Fruit fly (Drosophila melanogaster) whole organism, adult: ENCODE measurements around the gene CG43407.

Experiments used
- CG11617 ChIP-seq: fragments of 200-800 bp; sonication (Bioruptor generic); optimal IDR thresholded peaks from 2 replicates; lab custom pipeline; 2017; ENCODE audit warnings: mild to moderate bottlenecking, missing biosample characterization, missing genetic modification reagents, missing genetic modification characterization
- CG12768 ChIP-seq: fragments of 200-800 bp; sonication (Bioruptor generic); optimal IDR thresholded peaks from 2 replicates; lab custom pipeline; 2017; ENCODE audit warnings: missing biosample characterization, missing genetic modification characterization, mild to moderate bottlenecking, moderate library complexity, missing genetic modification reagents
- CG14711 ChIP-seq: fragments of 200-800 bp; sonication (Bioruptor generic); optimal IDR thresholded peaks from 2 replicates; lab custom pipeline; 2018; ENCODE audit warnings: missing biosample characterization, mild to moderate bottlenecking, missing genetic modification characterization, moderate library complexity
- CG1620 ChIP-seq: fragments of 200-800 bp; sonication (Bioruptor generic); optimal IDR thresholded peaks from 2 replicates; lab custom pipeline; 2016; ENCODE audit warnings: missing biosample characterization, missing genetic modification characterization
- CG33017 ChIP-seq: fragments of 200-800 bp; sonication (Bioruptor generic); optimal IDR thresholded peaks from 2 replicates; lab custom pipeline; 2018; ENCODE audit warnings: missing biosample characterization, mild to moderate bottlenecking, missing genetic modification characterization, moderate library complexity
- CG5204 ChIP-seq: fragments of 200-800 bp; sonication (Bioruptor generic); optimal IDR thresholded peaks from 2 replicates; lab custom pipeline; 2016; ENCODE audit warnings: missing biosample characterization, missing genetic modification characterization
- CG7045 ChIP-seq: fragments of 200-800 bp; sonication (Bioruptor generic); optimal IDR thresholded peaks from 2 replicates; lab custom pipeline; 2017; ENCODE audit warnings: missing biosample characterization, mild to moderate bottlenecking, missing genetic modification characterization
- CG7101 ChIP-seq: fragments of 200-800 bp; sonication (Bioruptor generic); optimal IDR thresholded peaks from 2 replicates; lab custom pipeline; 2018; ENCODE audit warnings: missing biosample characterization, mild to moderate bottlenecking, missing genetic modification characterization, moderate library complexity
- Clk ChIP-seq: fragments of 200-800 bp; sonication (Bioruptor generic); optimal IDR thresholded peaks from 2 replicates; lab custom pipeline; 2017; ENCODE audit warnings: missing biosample characterization, missing genetic modification characterization
- Hr96 ChIP-seq: fragments of 200-800 bp; sonication (Bioruptor generic); optimal IDR thresholded peaks from 2 replicates; lab custom pipeline; 2016; ENCODE audit warnings: missing biosample characterization, missing genetic modification characterization
- Mnt ChIP-seq: fragments of 200-800 bp; sonication (Bioruptor generic); optimal IDR thresholded peaks from 2 replicates; lab custom pipeline; 2016; ENCODE audit warnings: missing biosample characterization, mild to moderate bottlenecking, missing genetic modification characterization
- bab1 ChIP-seq: fragments of 200-800 bp; sonication (Bioruptor generic); optimal IDR thresholded peaks from 3 replicates; lab custom pipeline; 2019; ENCODE audit warnings: missing biosample characterization, mild to moderate bottlenecking, missing genetic modification characterization, moderate library complexity
- cic ChIP-seq: fragments of 200-800 bp; sonication (Bioruptor generic); optimal IDR thresholded peaks from 2 replicates; lab custom pipeline; 2017; ENCODE audit warnings: missing biosample characterization, mild to moderate bottlenecking, missing genetic modification characterization, moderate library complexity
- cnc ChIP-seq, 2 experiments: fragments of >200 bp; optimal IDR thresholded peaks; 2 replicates each; lab custom pipeline; 2017
- kay ChIP-seq: fragments of 200-800 bp; sonication (Bioruptor generic); peaks from one replicate; lab custom pipeline; 2016; ENCODE audit warnings: missing biosample characterization, missing genetic modification characterization, borderline replicate concordance
- ovo ChIP-seq: fragments of 200-800 bp; sonication (Bioruptor generic); optimal IDR thresholded peaks from 2 replicates; lab custom pipeline; 2016; ENCODE audit warnings: missing biosample characterization, missing genetic modification characterization
- pad ChIP-seq: fragments of 200-800 bp; sonication (Bioruptor generic); optimal IDR thresholded peaks from 3 replicates; lab custom pipeline; 2017; ENCODE audit warnings: missing biosample characterization, missing genetic modification characterization, mild to moderate bottlenecking, moderate library complexity, missing genetic modification reagents
- tj ChIP-seq: fragments of 200-800 bp; sonication (Bioruptor generic); optimal IDR thresholded peaks from 3 replicates; lab custom pipeline; 2017; ENCODE audit warnings: missing biosample characterization, mild to moderate bottlenecking, missing genetic modification characterization, moderate library complexity
- toe ChIP-seq: fragments of 200-800 bp; sonication (Bioruptor generic); optimal IDR thresholded peaks from 2 replicates; lab custom pipeline; 2016; ENCODE audit warnings: missing biosample characterization, missing genetic modification characterization

The CG43407 gene

DNA sequence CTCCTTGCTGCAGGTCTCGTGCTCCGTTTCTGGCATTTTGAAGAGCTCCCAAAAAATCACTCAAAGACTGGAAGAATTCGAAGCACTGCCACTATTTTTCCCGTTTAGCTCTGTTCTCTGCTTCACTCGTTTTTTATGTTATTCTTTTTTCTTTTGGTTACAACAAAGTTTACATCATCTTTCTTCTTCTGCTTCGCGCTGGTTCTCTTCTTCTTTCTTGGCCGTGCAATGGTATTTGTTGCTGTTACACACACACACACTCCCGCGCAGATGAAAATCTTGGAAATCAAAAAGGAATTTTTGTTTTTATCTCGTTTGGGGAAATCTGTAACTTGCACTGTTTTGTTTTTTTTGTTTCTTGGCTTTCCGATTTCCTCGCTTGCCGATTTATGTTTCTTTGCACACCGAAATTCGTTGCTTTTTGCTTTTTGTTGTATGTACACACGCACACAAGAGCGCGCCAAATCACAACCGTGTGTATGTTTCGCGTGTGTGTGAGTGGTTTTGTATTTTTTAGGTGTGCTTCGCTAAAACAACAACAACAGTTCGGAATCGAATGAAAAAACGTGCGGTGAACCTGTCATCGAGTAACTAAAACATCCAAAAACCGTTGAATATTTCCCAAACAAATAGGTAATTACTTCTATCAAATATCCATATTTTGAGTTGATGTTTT is 32.6 kb upstream of the CG43407 start:
- TF ChIP-seq Mnt (no peak), cic (GFP tag; lab: Kevin White, UChicago) (peak; percentile 41)

DNA sequence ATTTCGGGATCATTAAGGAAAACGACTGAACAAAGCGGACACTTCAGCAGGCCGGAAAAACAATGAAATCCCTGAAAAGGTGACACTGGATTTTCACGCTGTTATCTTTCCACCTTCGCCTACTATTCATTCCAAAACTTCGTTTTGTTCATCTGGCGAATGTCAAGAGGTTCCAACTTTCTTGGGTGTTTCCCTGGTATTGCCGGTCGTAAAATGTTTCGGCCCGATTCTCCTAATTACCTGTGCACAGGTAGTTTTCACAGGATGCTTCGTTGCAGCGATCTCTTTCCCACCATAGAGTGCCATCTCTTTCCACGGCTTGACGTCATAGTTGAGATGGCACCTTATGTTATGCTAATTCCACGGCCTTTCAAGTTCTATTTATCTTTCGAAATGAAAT is 29.9 kb upstream of the CG43407 start:
- TF ChIP-seq ovo (GFP tag; lab: Kevin White, UChicago) (no peak), Hr96 (GFP tag; lab: Kevin White, UChicago) (no peak)

DNA sequence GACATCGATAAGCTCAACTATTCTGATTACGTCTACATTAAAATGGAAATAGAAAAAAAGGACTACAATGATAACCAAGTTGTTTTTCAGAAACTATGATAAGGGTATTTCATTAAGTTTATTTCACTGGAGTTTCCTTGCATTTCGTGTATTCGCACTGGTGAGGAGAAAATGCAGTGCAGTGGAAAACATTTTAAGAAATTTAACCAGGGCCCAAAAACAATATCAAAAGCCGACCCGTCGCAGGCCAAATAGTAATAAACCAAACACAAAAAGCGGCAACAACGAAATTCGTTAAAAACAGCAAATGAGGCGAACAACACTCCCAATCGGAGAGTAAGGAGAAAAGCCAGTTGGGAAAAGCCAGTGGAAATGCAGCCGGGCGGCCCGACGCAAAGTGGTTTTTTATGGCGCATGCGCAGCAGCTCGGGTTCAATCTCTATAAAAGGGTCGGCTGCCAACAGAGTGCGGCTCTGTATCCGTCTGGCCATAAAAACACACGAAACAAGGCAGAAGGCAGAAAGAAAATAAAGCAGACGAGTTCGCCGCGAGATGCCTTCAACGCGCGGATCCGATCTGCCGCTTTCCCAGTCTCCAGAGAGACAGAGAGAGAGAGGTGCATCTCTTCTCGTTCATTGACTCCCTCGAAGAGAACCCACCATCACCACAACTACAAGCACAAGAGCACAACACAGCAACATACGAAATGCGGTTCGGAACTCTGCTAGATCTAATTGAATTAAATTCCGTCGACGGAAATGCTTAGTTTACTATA is 27.9 kb upstream of the CG43407 start:
- TF ChIP-seq Clk (GFP tag; lab: Kevin White, UChicago) (no peak), toe (GFP tag; lab: Kevin White, UChicago) (no peak), CG7045 (GFP tag; lab: Kevin White, UChicago) (no peak), bab1 (GFP tag; lab: Kevin White, UChicago) (no peak), CG14711 (tag; lab: Kevin White, UChicago) (no peak), CG5204 (GFP tag; lab: Kevin White, UChicago) (no peak), CG11617 (GFP tag; lab: Kevin White, UChicago) (no peak), kay (GFP tag; lab: Kevin White, UChicago) (no peak), cic (GFP tag; lab: Kevin White, UChicago) (no peak)

DNA sequence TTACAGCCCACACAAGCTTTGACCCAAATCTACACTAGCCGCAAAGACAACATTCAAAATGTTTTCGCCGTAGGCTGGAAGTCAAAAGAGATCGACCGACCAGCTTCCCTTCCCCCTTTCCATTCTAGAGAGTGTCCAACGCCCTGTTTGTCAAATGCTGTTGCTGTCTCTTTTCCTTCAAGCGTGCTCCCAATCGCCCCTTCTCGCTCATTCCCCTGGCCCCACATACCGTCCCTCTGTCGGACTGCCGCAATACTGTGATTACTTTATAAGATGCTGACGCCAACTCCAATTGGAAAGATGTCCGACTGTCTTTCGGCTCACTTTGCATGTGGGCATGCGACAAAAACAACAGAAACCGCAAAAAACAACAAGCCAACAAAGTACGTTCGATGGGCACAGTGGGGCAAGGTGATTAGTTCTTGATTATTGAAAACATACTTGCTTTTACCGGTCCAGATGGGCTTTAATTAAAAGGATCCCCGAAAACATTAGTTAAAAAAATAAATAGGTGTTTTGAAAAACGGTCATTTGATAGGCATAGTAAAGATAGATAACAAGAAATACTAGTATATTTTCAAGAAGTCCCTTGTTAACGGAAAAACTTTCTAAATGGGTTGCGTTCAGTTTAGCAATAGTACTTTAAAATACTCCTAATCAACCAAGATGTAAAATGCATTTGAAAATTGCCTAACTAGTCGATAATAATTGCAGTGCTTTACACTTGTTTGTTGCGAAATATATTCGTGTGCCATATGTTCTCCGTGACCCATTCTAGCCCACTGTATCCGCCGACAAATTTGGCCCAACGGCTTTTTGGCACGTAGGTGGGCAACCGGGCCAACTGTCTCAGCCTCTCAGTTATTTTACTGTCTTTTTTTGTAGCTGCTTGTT is 26.9 kb upstream of the CG43407 start:
- TF ChIP-seq CG12768 (no peak), Clk (GFP tag; lab: Kevin White, UChicago) (no peak), cic (GFP tag; lab: Kevin White, UChicago) (no peak), bab1 (GFP tag; lab: Kevin White, UChicago) (no peak), pad (peak; percentile 93), CG1620 (GFP tag; lab: Kevin White, UChicago) (no peak), CG11617 (GFP tag; lab: Kevin White, UChicago) (no peak), tj (GFP tag; lab: Kevin White, UChicago) (peak; percentile 75), kay (GFP tag; lab: Kevin White, UChicago) (peak; percentile 28), Mnt (no peak), cnc (optimal IDR thresholded peaks at IDR 0.05; lab: Kevin White, UChicago) (no peak), CG5204 (GFP tag; lab: Kevin White, UChicago) (no peak), toe (GFP tag; lab: Kevin White, UChicago) (no peak), Hr96 (GFP tag; lab: Kevin White, UChicago) (no peak), CG33017 (tag; lab: Kevin White, UChicago) (no peak), CG7101 (tag; lab: Kevin White, UChicago) (no peak)

DNA sequence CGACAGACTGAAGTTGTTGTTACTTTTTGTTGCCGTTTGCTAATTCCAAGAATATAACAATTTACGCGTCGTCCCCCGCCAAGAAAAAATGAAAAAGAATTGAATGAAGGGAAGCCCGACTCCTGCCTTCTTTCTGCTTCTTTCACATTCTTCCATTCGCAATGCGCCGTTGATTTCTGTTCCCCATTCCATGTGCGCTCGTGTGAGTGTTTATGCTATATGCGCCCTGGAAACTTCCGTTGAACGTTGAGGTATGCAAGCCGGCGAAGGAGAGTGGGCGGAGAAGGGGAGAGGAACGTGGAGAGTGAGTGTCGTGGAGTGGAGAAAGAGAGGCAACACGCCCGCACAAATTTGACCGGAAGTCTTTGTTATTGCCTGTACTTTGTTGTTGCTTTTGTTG is 25.9 kb upstream of the CG43407 start:
- no peak for TF ChIP-seq ovo (GFP tag; lab: Kevin White, UChicago)
- peak; percentile 98 for TF ChIP-seq pad

DNA sequence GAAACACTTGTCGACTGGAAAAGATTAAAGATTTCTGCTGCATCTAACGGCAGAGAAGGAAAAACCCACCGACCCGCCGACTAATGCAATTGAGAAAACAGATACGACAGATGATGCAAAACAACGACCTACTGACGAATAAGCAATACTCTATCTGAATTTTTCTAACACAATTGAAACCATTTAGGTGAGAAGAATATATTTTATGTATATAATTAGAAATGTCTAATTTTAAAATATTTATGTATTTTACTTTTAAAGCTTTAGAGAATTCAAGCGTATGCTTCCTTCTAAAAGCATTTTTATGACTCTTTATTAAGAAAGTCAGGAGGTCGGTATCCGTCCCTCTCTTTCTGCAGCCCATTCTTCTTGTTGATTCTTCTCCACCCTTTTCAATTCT is 25.3 kb upstream of the CG43407 start:
- TF ChIP-seq tj (GFP tag; lab: Kevin White, UChicago) (no peak), bab1 (GFP tag; lab: Kevin White, UChicago) (no peak), Hr96 (GFP tag; lab: Kevin White, UChicago) (no peak), Clk (GFP tag; lab: Kevin White, UChicago) (no peak), Mnt (no peak), CG7045 (GFP tag; lab: Kevin White, UChicago) (no peak)

DNA sequence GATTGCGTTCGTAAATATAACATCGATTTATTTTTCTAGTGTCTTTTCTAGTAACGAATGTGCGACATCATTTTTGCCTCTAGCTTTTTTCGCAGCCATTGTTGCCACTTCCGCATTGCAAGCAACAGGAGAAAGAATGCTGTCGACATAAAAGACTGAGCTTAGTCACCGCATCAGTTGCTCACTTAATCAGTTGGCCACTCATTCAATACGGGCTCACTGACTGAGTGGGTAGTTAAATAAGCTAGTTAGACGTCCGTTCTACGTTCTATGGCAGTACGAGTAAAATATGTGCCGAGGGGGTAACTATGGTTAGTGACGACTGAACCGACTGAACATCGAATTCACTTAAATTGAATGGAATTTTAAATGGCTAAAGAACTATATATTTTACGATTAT is 22.8 kb upstream of the CG43407 start:
- TF ChIP-seq Mnt = no peak
- TF ChIP-seq kay (GFP tag; lab: Kevin White, UChicago) = peak; percentile 70
